Fruit fly (Drosophila melanogaster): Measurements from ENCODE around the gene jar.

jar gene

DNA sequence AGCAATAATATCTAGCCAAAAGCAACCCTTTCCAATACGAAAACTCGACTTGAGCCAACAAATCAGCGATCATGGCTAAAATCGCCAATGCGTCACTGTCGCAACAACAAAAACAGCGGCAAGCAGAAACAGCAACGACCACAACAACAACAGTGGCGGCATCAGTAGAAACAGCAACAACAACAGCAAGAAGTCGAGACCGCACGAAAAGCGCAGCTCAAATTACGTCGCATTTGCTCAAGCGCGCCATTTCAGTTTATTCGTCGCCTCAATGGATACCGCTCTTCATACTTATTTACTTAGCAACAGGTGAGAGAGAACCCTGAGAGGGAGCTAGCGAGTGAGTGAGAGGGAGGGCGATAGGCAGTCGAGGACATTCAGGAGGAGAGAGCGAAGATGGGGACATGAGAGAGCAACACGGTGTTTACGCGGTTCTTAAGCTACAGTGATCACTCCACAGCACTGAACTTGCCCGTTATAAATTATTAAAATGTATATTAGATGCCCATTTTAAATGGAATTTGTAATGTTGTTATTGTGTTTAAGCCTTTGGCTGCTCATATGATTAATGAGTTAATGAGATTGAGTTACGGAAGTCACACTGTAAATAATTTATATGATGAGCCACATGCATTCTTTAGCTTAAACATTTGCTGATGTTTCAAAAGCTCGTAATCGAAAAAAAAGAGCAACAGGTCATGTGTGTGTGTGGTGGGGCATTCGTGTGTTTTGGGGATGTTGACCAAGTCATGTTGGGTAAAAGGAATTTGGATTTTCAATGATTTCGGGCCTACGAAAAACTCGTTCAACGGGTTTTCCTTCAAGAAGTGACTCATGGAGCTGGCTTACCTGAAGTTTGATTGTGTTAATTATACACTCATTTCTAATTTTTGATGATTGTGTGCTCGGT is 24.8 kb upstream of the jar start (continued):
- TF ChIP-seq Ets97D (GFP tag; optimal IDR thresholded peaks at IDR 0.05) (no peak), CG10147 (GFP tag; optimal IDR thresholded peaks at IDR 0.05) (peak; percentile 49), dimm (GFP tag; IDR thresholded peaks at IDR 0.05) (peak; percentile 41; the same call in 1 of the 2 replicates), fd64A (GFP tag; optimal IDR thresholded peaks at IDR 0.05) (no peak), CG8765 (GFP tag; IDR thresholded peaks at IDR 0.05) (peak; percentile 79), CrebB (tag; optimal IDR thresholded peaks at IDR 0.05) (peak; percentile 65), CG1529 (GFP tag; optimal IDR thresholded peaks at IDR 0.05) (peak; percentile 40), Ssrp (tag; optimal IDR thresholded peaks at IDR 0.05) (peak; percentile 71), CG15269 (tag; optimal IDR thresholded peaks at IDR 0.05) (peak; percentile 88), CG2120 (GFP tag; optimal IDR thresholded peaks at IDR 0.05) (peak; percentile 89), Side (GFP tag; optimal IDR thresholded peaks at IDR 0.05) (peak; percentile 58), gt (GFP tag; IDR thresholded peaks at IDR 0.05) (no peak), CG15601 (tag; optimal IDR thresholded peaks at IDR 0.05) (peak; percentile 60), toy (GFP tag; IDR thresholded peaks at IDR 0.05) (0 out of 2 replicates have a peak, but pooled peaks have one; percentile 29), crp (GFP tag; optimal IDR thresholded peaks at IDR 0.05) (peak in 1 of 2 experiments; percentile 7), Optix (GFP tag; IDR thresholded peaks at IDR 0.05) (peak; percentile 58), hbn (GFP tag; IDR thresholded peaks at IDR 0.05; ENCODE audit: partially characterized antibody) (no peak), CG3726 (GFP tag; IDR thresholded peaks at IDR 0.05) (peak; percentile 56; the same call in 1 of the 3 replicates), ara (GFP tag; IDR thresholded peaks at IDR 0.05) (peak; percentile 87), ro (GFP tag; IDR thresholded peaks at IDR 0.05) (peak; percentile 64), CG14965 (GFP tag; optimal IDR thresholded peaks at IDR 0.05; ENCODE audit: borderline replicate concordance) (no peak), unc-4 (GFP tag; IDR thresholded peaks at IDR 0.05; ENCODE audit: partially characterized antibody) (no peak), Hand (GFP tag; optimal IDR thresholded peaks at IDR 0.05) (peak; percentile 34), lmd (GFP tag; IDR thresholded peaks at IDR 0.05) (peak; percentile 89), gcm2 (GFP tag; optimal IDR thresholded peaks at IDR 0.05) (no peak), CG17361 (GFP tag; IDR thresholded peaks at IDR 0.05) (peak; percentile 75), peb (GFP tag; IDR thresholded peaks at IDR 0.05) (peak; percentile 37; the same call in 1 of the 2 replicates), Nf-YA (GFP tag; IDR thresholded peaks at IDR 0.05) (peak; percentile 58), chinmo (GFP tag; IDR thresholded peaks at IDR 0.05; ENCODE audit: partially characterized antibody) (peak; percentile 10; the same call in 1 of the 4 replicates), sisA (GFP tag; IDR thresholded peaks at IDR 0.05) (peak; percentile 67), CG14014 (GFP tag; IDR thresholded peaks at IDR 0.05) (peak; percentile 89), CG43689 (GFP tag; IDR thresholded peaks at IDR 0.05) (peak; percentile 46; the same call in 1 of the 2 replicates), gsb (GFP tag; IDR thresholded peaks at IDR 0.05) (peak; percentile 68), ind (GFP tag; optimal IDR thresholded peaks at IDR 0.05) (peak; percentile 63), sna (GFP tag; IDR thresholded peaks at IDR 0.05; ENCODE audit: partially characterized antibody) (no peak), CG9609 (GFP tag; optimal IDR thresholded peaks at IDR 0.05) (peak; percentile 46), nerfin-2 (GFP tag; IDR thresholded peaks at IDR 0.05; ENCODE audit: partially characterized antibody) (no peak), cato (GFP tag; optimal IDR thresholded peaks at IDR 0.05; ENCODE audit: borderline replicate concordance) (no peak), CG4854 (GFP tag; optimal IDR thresholded peaks at IDR 0.05) (peak; percentile 56), CG12299 (tag; optimal IDR thresholded peaks at IDR 0.05) (peak; percentile 65), Max (GFP tag; optimal IDR thresholded peaks at IDR 0.05) (peak; percentile 50), CG8281 (tag; optimal IDR thresholded peaks at IDR 0.05) (peak; percentile 3), CG8924 (tag; optimal IDR thresholded peaks at IDR 0.05) (peak; percentile 80), trh (GFP tag; optimal IDR thresholded peaks at IDR 0.05) (peak; percentile 6), unpg (GFP tag; optimal IDR thresholded peaks at IDR 0.05) (peak; percentile 87), CG15696 (tag; optimal IDR thresholded peaks at IDR 0.05) (peak; percentile 88), tin (GFP tag; optimal IDR thresholded peaks at IDR 0.05) (peak; percentile 81), dm (GFP tag; optimal IDR thresholded peaks at IDR 0.05) (peak; percentile 49)

Measured in whole organism, embryonic.